Fruit fly (Drosophila melanogaster) whole organism, embryonic: ENCODE measurements around the gene Tis11.

Source experiments
- Ada2b ChIP-seq: fragments of 200-800 bp; sonication (Bioruptor generic); IDR thresholded peaks from 2 replicates; pipeline ENCODE4 v1.3.6; 2022; ENCODE audit warnings: missing biosample characterization, missing genetic modification characterization
- Antp ChIP-seq: fragments of 200-800 bp; sonication (Bioruptor generic); optimal IDR thresholded peaks from 3 replicates; lab custom pipeline; 2016; ENCODE audit warnings: missing biosample characterization, missing genetic modification characterization
- Asciz ChIP-seq: fragments of 200-800 bp; sonication (Bioruptor generic); optimal IDR thresholded peaks from 2 replicates; lab custom pipeline; 2017; ENCODE audit warnings: missing biosample characterization, mild to moderate bottlenecking, missing genetic modification characterization, missing genetic modification reagents
- B-H1 ChIP-seq: fragments of 200-800 bp; sonication (Bioruptor generic); IDR thresholded peaks from 3 replicates; pipeline ENCODE4 v1.3.6; 2022; ENCODE audit warnings: missing biosample characterization, missing genetic modification characterization
- BEAF-32 ChIP-seq: fragments of 200-800 bp; sonication (Bioruptor generic); optimal IDR thresholded peaks from 3 replicates; lab custom pipeline; 2017; ENCODE audit warnings: missing biosample characterization, missing genetic modification characterization, mild to moderate bottlenecking, moderate library complexity, missing genetic modification reagents
- CG11247 ChIP-seq: fragments of 200-800 bp; sonication (Bioruptor generic); IDR thresholded peaks from 2 replicates; pipeline ENCODE4 v1.3.6; 2022; ENCODE audit warnings: missing biosample characterization, missing genetic modification characterization
- CG11696 ChIP-seq: fragments of 200-800 bp; sonication (Bioruptor generic); IDR thresholded peaks from 2 replicates; pipeline ENCODE4 v1.3.6; 2022; ENCODE audit warnings: missing biosample characterization, missing genetic modification characterization
- CG12219 ChIP-seq: fragments of 200-800 bp; sonication (Bioruptor generic); optimal IDR thresholded peaks from 3 replicates; lab custom pipeline; 2018; ENCODE audit warnings: missing biosample characterization, mild to moderate bottlenecking, missing genetic modification characterization
- CG12299 ChIP-seq: fragments of 200-800 bp; sonication (Bioruptor generic); optimal IDR thresholded peaks from 2 replicates; lab custom pipeline; 2018; ENCODE audit warnings: missing biosample characterization, mild to moderate bottlenecking, missing genetic modification characterization
- CG12942 ChIP-seq: fragments of 200-800 bp; sonication (Bioruptor generic); optimal IDR thresholded peaks from 3 replicates; lab custom pipeline; 2016; ENCODE audit warnings: missing biosample characterization, missing genetic modification characterization
- CG14014 ChIP-seq: fragments of 200-800 bp; sonication (Bioruptor generic); IDR thresholded peaks from 2 replicates; pipeline ENCODE4 v1.3.6; 2022; ENCODE audit warnings: missing biosample characterization, missing genetic modification characterization
- CG14441 ChIP-seq: fragments of 200-800 bp; sonication (Bioruptor generic); IDR thresholded peaks from 2 replicates; pipeline ENCODE4 v1.3.6; 2022; ENCODE audit warnings: missing biosample characterization, missing genetic modification characterization
- CG15514 ChIP-seq: fragments of 200-800 bp; sonication (Bioruptor generic); optimal IDR thresholded peaks from 3 replicates; lab custom pipeline; 2017; ENCODE audit warnings: missing biosample characterization, missing genetic modification characterization, mild to moderate bottlenecking, moderate library complexity, missing genetic modification reagents
- CG15601 ChIP-seq: fragments of 200-800 bp; sonication (Bioruptor generic); optimal IDR thresholded peaks from 3 replicates; lab custom pipeline; 2019; ENCODE audit warnings: missing biosample characterization, mild to moderate bottlenecking, missing genetic modification characterization, moderate library complexity
- CG2199 ChIP-seq: fragments of 200-800 bp; sonication (Bioruptor generic); IDR thresholded peaks from 3 replicates; pipeline ENCODE4 v1.3.6; 2022; ENCODE audit warnings: missing biosample characterization, missing genetic modification characterization
- CG7271 ChIP-seq: fragments of 200-800 bp; sonication (Bioruptor generic); optimal IDR thresholded peaks from 2 replicates; lab custom pipeline; 2018; ENCODE audit warnings: missing biosample characterization, mild to moderate bottlenecking, missing genetic modification characterization, moderate library complexity
- CG7556 ChIP-seq: fragments of 200-800 bp; sonication (Bioruptor generic); optimal IDR thresholded peaks from 2 replicates; lab custom pipeline; 2017; ENCODE audit warnings: missing biosample characterization, mild to moderate bottlenecking, missing genetic modification characterization
- CG7928 ChIP-seq: fragments of 200-800 bp; sonication (Bioruptor generic); optimal IDR thresholded peaks from 2 replicates; lab custom pipeline; 2017; ENCODE audit warnings: missing biosample characterization, mild to moderate bottlenecking, missing genetic modification characterization
- CTCF ChIP-seq: fragments of 200-800 bp; sonication (Bioruptor generic); optimal IDR thresholded peaks from 2 replicates; lab custom pipeline; 2017; ENCODE audit warnings: missing biosample characterization, mild to moderate bottlenecking, missing genetic modification characterization, moderate library complexity
- CkIIα-i1 ChIP-seq: fragments of 200-800 bp; sonication (Bioruptor generic); IDR thresholded peaks from 2 replicates; pipeline ENCODE4 v1.3.6; 2022; ENCODE audit warnings: missing biosample characterization, missing genetic modification characterization
- Dll ChIP-seq: fragments of 200-800 bp; sonication (Bioruptor generic); IDR thresholded peaks from 4 replicates; pipeline ENCODE4 v1.3.6; 2022; ENCODE audit warnings: missing biosample characterization, missing genetic modification characterization; ENCODE audit not compliant: partially characterized antibody
- Fer1 ChIP-seq: fragments of 200-800 bp; sonication (Bioruptor generic); optimal IDR thresholded peaks from 2 replicates; lab custom pipeline; 2017; ENCODE audit warnings: missing biosample characterization, mild to moderate bottlenecking, missing genetic modification characterization
- HLH54F ChIP-seq: fragments of 200-800 bp; sonication (Bioruptor generic); optimal IDR thresholded peaks from 3 replicates; lab custom pipeline; 2016; ENCODE audit warnings: missing biosample characterization, missing genetic modification characterization
- Hand ChIP-seq: fragments of 200-800 bp; sonication (Bioruptor generic); optimal IDR thresholded peaks from 2 replicates; lab custom pipeline; 2017; ENCODE audit warnings: mild to moderate bottlenecking, missing biosample characterization, missing genetic modification reagents, missing genetic modification characterization
- HmgZ ChIP-seq: fragments of 200-800 bp; sonication (Bioruptor generic); optimal IDR thresholded peaks from 2 replicates; lab custom pipeline; 2018; ENCODE audit warnings: missing biosample characterization, mild to moderate bottlenecking, missing genetic modification characterization
- Hr51 ChIP-seq, 2 experiments: fragments of 200-800 bp; sonication (Bioruptor generic); optimal IDR thresholded peaks; 2 replicates in 1 of 2; 3 replicates in 1 of 2; lab custom pipeline; 2016 to 2018; ENCODE audit warnings: missing biosample characterization in 2 of 2, missing genetic modification characterization in 2 of 2, mild to moderate bottlenecking in 1 of 2, moderate library complexity in 1 of 2
- Lpt ChIP-seq: fragments of >200 bp; optimal IDR thresholded peaks from 2 replicates; lab custom pipeline; 2018; ENCODE audit warnings: missing biosample characterization, missing genetic modification characterization
- Myb ChIP-seq: fragments of 200-800 bp; sonication (Bioruptor generic); optimal IDR thresholded peaks from 2 replicates; lab custom pipeline; 2016; ENCODE audit warnings: missing biosample characterization, missing genetic modification characterization
- Nf-YB ChIP-seq: fragments of 200-800 bp; sonication (Bioruptor generic); optimal IDR thresholded peaks from 3 replicates; lab custom pipeline; 2019; ENCODE audit warnings: missing biosample characterization, mild to moderate bottlenecking, missing genetic modification characterization, moderate library complexity
- Nf-YC ChIP-seq: fragments of 200-800 bp; optimal IDR thresholded peaks from 3 replicates; lab custom pipeline; 2019; ENCODE audit warnings: missing biosample characterization, mild to moderate bottlenecking, missing genetic modification characterization, moderate library complexity
- Stat92E ChIP-seq, 3 experiments: fragments of >200 bp in 2 of 3; fragments of 200-800 bp in 1 of 3; sonication (Bioruptor generic) in 1 of 3; optimal IDR thresholded peaks; 2 replicates each; lab custom pipeline; 2017 to 2019; ENCODE audit warnings: missing biosample characterization in 3 of 3, missing genetic modification characterization in 3 of 3, mild to moderate bottlenecking in 1 of 3, moderate library complexity in 1 of 3
- ap ChIP-seq: fragments of 200-800 bp; sonication (Bioruptor generic); IDR thresholded peaks from 2 replicates; pipeline ENCODE4 v1.3.6; 2022; ENCODE audit warnings: missing biosample characterization, missing genetic modification characterization
- ato ChIP-seq: fragments of 200-800 bp; sonication (Bioruptor generic); IDR thresholded peaks from 2 replicates; pipeline ENCODE4 v1.3.6; 2022; ENCODE audit warnings: missing biosample characterization, missing genetic modification characterization; ENCODE audit not compliant: partially characterized antibody
- bbx ChIP-seq: fragments of 200-800 bp; sonication (Bioruptor generic); IDR thresholded peaks from 2 replicates; pipeline ENCODE4 v1.3.6; 2022; ENCODE audit warnings: missing biosample characterization, missing genetic modification characterization; ENCODE audit not compliant: partially characterized antibody
- dimm ChIP-seq: fragments of 200-800 bp; sonication (Bioruptor generic); IDR thresholded peaks from 2 replicates; pipeline ENCODE4 v1.3.6; 2022; ENCODE audit warnings: missing biosample characterization, missing genetic modification characterization
- pfk ChIP-seq: fragments of 200-800 bp; sonication (Bioruptor generic); optimal IDR thresholded peaks from 2 replicates; lab custom pipeline; 2018; ENCODE audit warnings: missing biosample characterization, mild to moderate bottlenecking, missing genetic modification characterization, moderate library complexity
- phol ChIP-seq: fragments of 200-800 bp; sonication (Bioruptor generic); optimal IDR thresholded peaks from 3 replicates; lab custom pipeline; 2018; ENCODE audit warnings: missing biosample characterization, mild to moderate bottlenecking, missing genetic modification characterization, moderate library complexity
- sna ChIP-seq: fragments of 200-800 bp; sonication (Bioruptor generic); IDR thresholded peaks from 2 replicates; pipeline ENCODE4 v1.3.6; 2022; ENCODE audit warnings: missing biosample characterization, missing genetic modification characterization; ENCODE audit not compliant: partially characterized antibody
- so ChIP-seq: fragments of 200-800 bp; sonication (Bioruptor generic); IDR thresholded peaks from 3 replicates; pipeline ENCODE4 v1.3.6; 2022; ENCODE audit warnings: missing biosample characterization, missing genetic modification characterization
- zfh1 ChIP-seq: fragments of 200-800 bp; sonication (Bioruptor generic); IDR thresholded peaks from 3 replicates; pipeline ENCODE4 v1.3.6; 2022; ENCODE audit warnings: missing biosample characterization, missing genetic modification characterization

The Tis11 gene

dm6 chrX:12658999-12659560 is at the start of gene Tis11 (continued):
- TF ChIP-seq Asciz (GFP tag; lab: Kevin White, UChicago), result no peak
- no peak for TF ChIP-seq Lpt
- TF ChIP-seq HLH54F (GFP tag; lab: Kevin White, UChicago), result peak; percentile 4
- peak; percentile 15; the same call in 1 of the 2 replicates for TF ChIP-seq CG14014 (GFP tag; lab: Robert Waterston, UW)
- TF ChIP-seq Hand (GFP tag; lab: Kevin White, UChicago), result no peak
- TF ChIP-seq pfk (GFP tag; lab: Kevin White, UChicago), result peak; percentile 20
- peak; percentile 53; the same call in 1 of the 2 replicates for TF ChIP-seq bbx (GFP tag; lab: Robert Waterston, UW)
- TF ChIP-seq Antp (GFP tag; lab: Kevin White, UChicago), result no peak
- TF ChIP-seq CG7271 (tag; lab: Kevin White, UChicago), result no peak
- no peak for TF ChIP-seq CG7928
- TF ChIP-seq CTCF (GFP tag; lab: Kevin White, UChicago), result peak; percentile 71
- TF ChIP-seq phol (tag; lab: Kevin White, UChicago), result peak; percentile 39
- peak; percentile 75 for TF ChIP-seq CG15514 (GFP tag; lab: Kevin White, UChicago)
- 0 out of 3 replicates have a peak, but pooled peaks have one; percentile 38 for TF ChIP-seq zfh1 (GFP tag; lab: Robert Waterston, UW)
- peak; percentile 26; the same call in 1 of the 2 replicates for TF ChIP-seq sna (GFP tag; lab: Robert Waterston, UW)
- TF ChIP-seq Nf-YC (tag; lab: Kevin White, UChicago), result peak; percentile 3
- TF ChIP-seq Nf-YB, result peak; percentile 13
- no peak for TF ChIP-seq CG12219 (GFP tag; lab: Kevin White, UChicago)
- TF ChIP-seq CG11247 (GFP tag; lab: Robert Waterston, UW), result 0 out of 2 replicates have a peak, but pooled peaks have one; percentile 11
- TF ChIP-seq ap (GFP tag; lab: Robert Waterston, UW), result no peak
- TF ChIP-seq Fer1 (GFP tag; lab: Kevin White, UChicago), result peak; percentile 49
- no peak for TF ChIP-seq Ada2b (GFP tag; lab: Robert Waterston, UW)
- TF ChIP-seq CG12299, result peak; percentile 29
- peak; percentile 12 for TF ChIP-seq HmgZ
- TF ChIP-seq BEAF-32 (GFP tag; lab: Kevin White, UChicago), result peak; percentile 65
- TF ChIP-seq Myb (GFP tag; lab: Kevin White, UChicago), result peak; percentile 65
- TF ChIP-seq B-H1 (GFP tag; lab: Robert Waterston, UW), result no peak
- TF ChIP-seq Hr51 (GFP tag; optimal IDR thresholded peaks at IDR 0.05; lab: Kevin White, UChicago), result no peak
- peak; percentile 10 for TF ChIP-seq CG15601
- TF ChIP-seq dimm (GFP tag; lab: Robert Waterston, UW), result no peak
- TF ChIP-seq CG12942, result no peak
- no peak for TF ChIP-seq CG7556 (GFP tag; lab: Kevin White, UChicago)
- TF ChIP-seq CG2199 (GFP tag; lab: Robert Waterston, UW), result 0 out of 3 replicates have a peak, but pooled peaks have one; percentile 21
- TF ChIP-seq Stat92E (GFP tag; optimal IDR thresholded peaks at IDR 0.05; lab: Kevin White, UChicago), result no peak
- peak; percentile 57 for TF ChIP-seq ato (GFP tag; lab: Robert Waterston, UW)
- no peak for TF ChIP-seq CkIIα-i1 (GFP tag; lab: Robert Waterston, UW)
- TF ChIP-seq CG14441 (GFP tag; lab: Robert Waterston, UW), result no peak
- peak; percentile 23; the same call in 1 of the 2 replicates for TF ChIP-seq CG11696 (GFP tag; lab: Robert Waterston, UW)
- TF ChIP-seq Dll, result 0 out of 4 replicates have a peak, but pooled peaks have one; percentile 27
- peak; percentile 55; the same call in 1 of the 3 replicates for TF ChIP-seq so (GFP tag; lab: Robert Waterston, UW)
